Worm (Caenorhabditis elegans): ENCODE measurements around the gene T26C12.2.

Gene T26C12.2

DNA sequence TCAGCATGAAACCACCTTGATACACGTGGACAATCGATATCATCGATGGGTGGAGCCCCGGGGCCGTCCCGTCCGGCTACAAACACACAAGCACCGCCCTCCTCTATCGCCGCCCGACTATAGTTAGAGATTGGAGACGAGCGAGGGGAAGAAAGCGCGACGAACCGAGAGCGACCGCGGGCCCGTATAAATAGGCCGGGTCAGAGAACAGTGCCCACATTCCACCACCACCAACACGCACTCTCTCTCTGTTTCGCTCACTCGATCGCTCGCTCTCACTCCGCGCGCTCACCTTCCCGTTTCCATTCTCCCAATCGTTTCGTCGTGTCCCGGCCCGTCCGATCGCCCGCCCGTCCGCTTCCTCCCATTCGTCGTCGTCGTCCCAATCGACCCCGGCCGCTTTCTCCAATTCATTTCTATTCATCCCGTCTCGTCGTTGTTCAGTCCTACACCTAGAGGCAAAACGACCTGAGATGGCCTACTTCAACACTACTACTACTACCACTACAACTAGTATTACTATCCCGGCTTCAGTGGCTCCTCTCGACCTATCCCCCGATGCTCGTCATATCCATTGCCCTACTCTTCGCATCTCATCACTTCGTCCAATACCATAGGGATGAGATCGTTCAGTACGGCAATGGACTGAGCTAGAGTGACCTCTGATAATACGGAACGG lies 32.7 kb downstream of the T26C12.2 start:
- peak; percentile 25 for TF ChIP-seq nhr-237 (tag; optimal IDR thresholded peaks at IDR 0.05)
- TF ChIP-seq pha-4 (tag; optimal IDR thresholded peaks at IDR 0.05), result peak; percentile 67
- peak; percentile 60 for TF ChIP-seq mls-2 (tag; optimal IDR thresholded peaks at IDR 0.05)
- no peak for TF ChIP-seq snpc-4 (tag; optimal IDR thresholded peaks at IDR 0.05)
- TF ChIP-seq lin-13 (tag; optimal IDR thresholded peaks at IDR 0.05), result peak; percentile 66
- peak; percentile 62 for TF ChIP-seq unc-120 (tag; optimal IDR thresholded peaks at IDR 0.05; ENCODE audit: poor library complexity, severe bottlenecking)
- peak; percentile 68 for TF ChIP-seq M03D4.4 (tag; optimal IDR thresholded peaks at IDR 0.05)
- TF ChIP-seq ceh-39 (tag; optimal IDR thresholded peaks at IDR 0.05), result no peak
- TF ChIP-seq tbx-8 (GFP tag; optimal IDR thresholded peaks at IDR 0.05), result no peak
- TF ChIP-seq hlh-1 (tag; optimal IDR thresholded peaks at IDR 0.05), result no peak
- no peak for TF ChIP-seq zip-8 (tag; optimal IDR thresholded peaks at IDR 0.05)
- peak; percentile 28 for TF ChIP-seq unc-62 (GFP tag; optimal IDR thresholded peaks at IDR 0.05)
- no peak for TF ChIP-seq lin-32 (GFP tag; optimal IDR thresholded peaks at IDR 0.05)
- peak; percentile 67 for TF ChIP-seq sem-2 (GFP tag; optimal IDR thresholded peaks at IDR 0.05)
- peak; percentile 77 for TF ChIP-seq sptf-1 (tag; optimal IDR thresholded peaks at IDR 0.05)
- TF ChIP-seq mab-5 (tag; optimal IDR thresholded peaks at IDR 0.05), result no peak
- peak; percentile 42 for TF ChIP-seq elt-1 (tag; optimal IDR thresholded peaks at IDR 0.05; ENCODE audit: borderline replicate concordance, insufficient read depth)
- peak; percentile 96 for TF ChIP-seq ham-2 (GFP tag; optimal IDR thresholded peaks at IDR 0.05)
- peak; percentile 67 for TF ChIP-seq ceh-83 (GFP tag; optimal IDR thresholded peaks at IDR 0.05)
- TF ChIP-seq nhr-76 (tag; optimal IDR thresholded peaks at IDR 0.05), result peak; percentile 23
- TF ChIP-seq bed-3 (GFP tag; optimal IDR thresholded peaks at IDR 0.05), result peak; percentile 32
- TF ChIP-seq cnd-1 (tag; optimal IDR thresholded peaks at IDR 0.05), result peak; percentile 49
- TF ChIP-seq drap-1 (GFP tag; optimal IDR thresholded peaks at IDR 0.05), result peak; percentile 41
- TF ChIP-seq ztf-11 (tag; optimal IDR thresholded peaks at IDR 0.05), result peak; percentile 64
- no peak for TF ChIP-seq ces-1 (GFP tag; optimal IDR thresholded peaks at IDR 0.05)
- peak; percentile 47 for TF ChIP-seq nhr-12 (tag; optimal IDR thresholded peaks at IDR 0.05)
- peak; percentile 36 for TF ChIP-seq nhr-2 (tag; optimal IDR thresholded peaks at IDR 0.05)

DNA sequence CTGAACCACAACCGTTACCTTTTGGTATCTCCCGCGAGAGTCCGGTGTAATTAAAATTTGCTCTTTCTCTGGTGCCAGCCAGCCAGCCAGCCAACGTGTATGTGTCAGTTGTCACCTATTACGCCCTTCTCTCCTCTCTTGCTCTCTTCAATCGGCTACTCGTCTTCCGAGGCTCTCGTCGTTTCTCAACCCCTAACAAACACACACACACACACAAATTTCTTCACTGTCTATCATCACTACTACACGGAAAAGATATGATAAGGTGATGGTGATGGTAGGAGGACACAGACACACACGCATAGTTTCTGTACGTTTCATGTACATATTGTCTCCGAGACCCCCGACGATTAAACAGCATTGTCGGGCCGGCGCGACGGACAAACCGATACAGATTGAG lies 33.9 kb downstream of the T26C12.2 start:
- no peak for TF ChIP-seq drap-1 (GFP tag; optimal IDR thresholded peaks at IDR 0.05)
- no peak for TF ChIP-seq nhr-237 (tag; optimal IDR thresholded peaks at IDR 0.05)
- no peak for TF ChIP-seq sem-2 (GFP tag; optimal IDR thresholded peaks at IDR 0.05)
- TF ChIP-seq lin-13 (tag; optimal IDR thresholded peaks at IDR 0.05), result no peak
- no peak for TF ChIP-seq nhr-2 (tag; optimal IDR thresholded peaks at IDR 0.05)
- TF ChIP-seq ham-2 (GFP tag; optimal IDR thresholded peaks at IDR 0.05), result peak; percentile 10
- no peak for TF ChIP-seq tbx-8 (GFP tag; optimal IDR thresholded peaks at IDR 0.05)
- no peak for TF ChIP-seq ces-1 (GFP tag; optimal IDR thresholded peaks at IDR 0.05)
- no peak for TF ChIP-seq ceh-43 (GFP tag; optimal IDR thresholded peaks at IDR 0.05)
- no peak for TF ChIP-seq bed-3 (GFP tag; optimal IDR thresholded peaks at IDR 0.05)
- TF ChIP-seq mab-5 (tag; optimal IDR thresholded peaks at IDR 0.05), result no peak
- TF ChIP-seq nhr-76 (tag; optimal IDR thresholded peaks at IDR 0.05), result no peak
- TF ChIP-seq pha-4 (tag; optimal IDR thresholded peaks at IDR 0.05), result no peak
- no peak for TF ChIP-seq zip-8 (tag; optimal IDR thresholded peaks at IDR 0.05)
- peak; percentile 96 for TF ChIP-seq hlh-1 (tag; optimal IDR thresholded peaks at IDR 0.05)
- no peak for TF ChIP-seq M03D4.4 (tag; optimal IDR thresholded peaks at IDR 0.05)
- TF ChIP-seq sptf-1 (tag; optimal IDR thresholded peaks at IDR 0.05), result peak; percentile 20
- no peak for TF ChIP-seq unc-39 (tag; optimal IDR thresholded peaks at IDR 0.05)
- TF ChIP-seq snpc-4 (tag; optimal IDR thresholded peaks at IDR 0.05), result no peak
- TF ChIP-seq mls-2 (tag; optimal IDR thresholded peaks at IDR 0.05), result no peak
- TF ChIP-seq cnd-1 (tag; optimal IDR thresholded peaks at IDR 0.05), result no peak
- TF ChIP-seq unc-120 (tag; optimal IDR thresholded peaks at IDR 0.05; ENCODE audit: poor library complexity, severe bottlenecking), result peak; percentile 63
- no peak for TF ChIP-seq ceh-83 (GFP tag; optimal IDR thresholded peaks at IDR 0.05)
- TF ChIP-seq elt-1 (tag; optimal IDR thresholded peaks at IDR 0.05; ENCODE audit: borderline replicate concordance, insufficient read depth), result no peak
- no peak for TF ChIP-seq ztf-11 (tag; optimal IDR thresholded peaks at IDR 0.05)
- TF ChIP-seq flh-1 (GFP tag; optimal IDR thresholded peaks at IDR 0.05), result no peak
- no peak for TF ChIP-seq ceh-39 (tag; optimal IDR thresholded peaks at IDR 0.05)
- TF ChIP-seq mep-1 (tag; optimal IDR thresholded peaks at IDR 0.05), result no peak
- no peak for TF ChIP-seq lsy-2 (tag; optimal IDR thresholded peaks at IDR 0.05)
- TF ChIP-seq blmp-1 (tag; optimal IDR thresholded peaks at IDR 0.05), result no peak
- peak; percentile 77 for TF ChIP-seq unc-62 (GFP tag; optimal IDR thresholded peaks at IDR 0.05)
- TF ChIP-seq elt-3 (tag; optimal IDR thresholded peaks at IDR 0.05), result no peak
- TF ChIP-seq nhr-12 (tag; optimal IDR thresholded peaks at IDR 0.05), result no peak
- no peak for TF ChIP-seq nhr-28 (tag; optimal IDR thresholded peaks at IDR 0.05)
- peak; percentile 28 for TF ChIP-seq lin-32 (GFP tag; optimal IDR thresholded peaks at IDR 0.05)

Measured in whole organism, mixed stage, embryonic.